Worm (Caenorhabditis elegans) whole organism, mixed stage, embryonic: ENCODE results near the gene F16F9.3.
"Not testable (repeated sequence)": the region's sequence is repeated elsewhere in the genome, so short reads cannot be mapped to it uniquely, and the experiment has no call there.

Experiments
- M03D4.4 ChIP-seq: sonication (generic microtip); optimal IDR thresholded peaks from 2 replicates; lab custom pipeline; 2017; ENCODE audit warnings: mild to moderate bottlenecking, missing genetic modification characterization, missing compliant biosample characterization
- bed-3 ChIP-seq: fragments of 200-800 bp; sonication (Bioruptor generic); optimal IDR thresholded peaks from 3 replicates; lab custom pipeline; 2018; ENCODE audit warnings: mild to moderate bottlenecking, missing genetic modification characterization, moderate library complexity, missing compliant biosample characterization
- blmp-1 ChIP-seq: fragments of 150-350 bp; optimal IDR thresholded peaks from 2 replicates; lab custom pipeline; 2014; ENCODE audit warnings: missing biosample characterization, missing genetic modification characterization
- ceh-39 ChIP-seq: fragments of 150-350 bp; optimal IDR thresholded peaks from 2 replicates; lab custom pipeline; 2014; ENCODE audit warnings: missing biosample characterization, missing genetic modification characterization
- ceh-43 ChIP-seq: fragments of 200-800 bp; sonication (Bioruptor generic); optimal IDR thresholded peaks from 2 replicates; lab custom pipeline; 2018; ENCODE audit warnings: mild to moderate bottlenecking, missing genetic modification characterization, moderate library complexity, missing compliant biosample characterization
- ceh-83 ChIP-seq: fragments of 200-800 bp; sonication (Bioruptor generic); optimal IDR thresholded peaks from 2 replicates; lab custom pipeline; 2018; ENCODE audit warnings: mild to moderate bottlenecking, missing genetic modification characterization, missing compliant biosample characterization
- ces-1 ChIP-seq: fragments of 150-350 bp; optimal IDR thresholded peaks from 2 replicates; lab custom pipeline; 2014; ENCODE audit warnings: missing biosample characterization, missing genetic modification reagents, missing genetic modification characterization
- cnd-1 ChIP-seq: fragments of 200-800 bp; sonication (Bioruptor generic); optimal IDR thresholded peaks from 2 replicates; lab custom pipeline; 2018; ENCODE audit warnings: mild to moderate bottlenecking, missing genetic modification characterization, missing compliant biosample characterization
- drap-1 ChIP-seq: fragments of 200-800 bp; sonication (Bioruptor generic); optimal IDR thresholded peaks from 3 replicates; lab custom pipeline; 2018; ENCODE audit warnings: mild to moderate bottlenecking, missing genetic modification characterization, missing compliant biosample characterization
- elt-3 ChIP-seq: fragments of 150-350 bp; optimal IDR thresholded peaks from 2 replicates; lab custom pipeline; 2014; ENCODE audit warnings: missing biosample characterization, missing genetic modification characterization
- flh-1 ChIP-seq: fragments of 200-800 bp; sonication (Bioruptor generic); optimal IDR thresholded peaks from 2 replicates; lab custom pipeline; 2018; ENCODE audit warnings: mild to moderate bottlenecking, missing genetic modification characterization, moderate library complexity, missing compliant biosample characterization
- ham-2 ChIP-seq: fragments of 200-800 bp; sonication (Bioruptor generic); optimal IDR thresholded peaks from 2 replicates; lab custom pipeline; 2018; ENCODE audit warnings: mild to moderate bottlenecking, missing genetic modification characterization, missing compliant biosample characterization
- hlh-1 ChIP-seq: fragments of 150-350 bp; optimal IDR thresholded peaks from 2 replicates; lab custom pipeline; 2014; ENCODE audit warnings: missing biosample characterization, missing genetic modification reagents, missing genetic modification characterization
- lin-13 ChIP-seq: fragments of 150-350 bp; optimal IDR thresholded peaks from 2 replicates; lab custom pipeline; 2014; ENCODE audit warnings: missing biosample characterization, missing genetic modification characterization
- lin-32 ChIP-seq: fragments of 200-800 bp; sonication (Bioruptor generic); optimal IDR thresholded peaks from 2 replicates; lab custom pipeline; 2018; ENCODE audit warnings: mild to moderate bottlenecking, missing genetic modification characterization, missing compliant biosample characterization
- lsy-2 ChIP-seq: fragments of 150-350 bp; optimal IDR thresholded peaks from 2 replicates; lab custom pipeline; 2014; ENCODE audit warnings: missing biosample characterization, missing genetic modification characterization
- mab-5 ChIP-seq: fragments of 150-350 bp; optimal IDR thresholded peaks from 2 replicates; lab custom pipeline; 2014; ENCODE audit warnings: missing biosample characterization, missing genetic modification characterization
- mep-1 ChIP-seq: fragments of 150-350 bp; optimal IDR thresholded peaks from 2 replicates; lab custom pipeline; 2017; ENCODE audit warnings: missing biosample characterization, missing genetic modification reagents, missing genetic modification characterization, inconsistent platforms
- mls-2 ChIP-seq: sonication (generic microtip); optimal IDR thresholded peaks from 2 replicates; lab custom pipeline; 2016; ENCODE audit warnings: mild to moderate bottlenecking, missing genetic modification characterization, moderate library complexity, missing compliant biosample characterization
- nhr-12 ChIP-seq: fragments of 150-350 bp; optimal IDR thresholded peaks from 2 replicates; lab custom pipeline; 2014; ENCODE audit warnings: missing biosample characterization, missing genetic modification characterization
- nhr-2 ChIP-seq: fragments of 150-350 bp; optimal IDR thresholded peaks from 2 replicates; lab custom pipeline; 2014; ENCODE audit warnings: missing biosample characterization, missing genetic modification characterization
- nhr-28 ChIP-seq: fragments of 150-350 bp; optimal IDR thresholded peaks from 2 replicates; lab custom pipeline; 2014; ENCODE audit warnings: missing biosample characterization, missing genetic modification characterization
- nhr-76 ChIP-seq: sonication (generic microtip); optimal IDR thresholded peaks from 2 replicates; lab custom pipeline; 2017; ENCODE audit warnings: missing biosample characterization, missing genetic modification characterization
- pha-4 ChIP-seq: fragments of 150-350 bp; optimal IDR thresholded peaks from 2 replicates; lab custom pipeline; 2018; ENCODE audit warnings: missing biosample characterization, missing genetic modification reagents, missing genetic modification characterization
- sem-2 ChIP-seq: fragments of 200-800 bp; sonication (Bioruptor generic); optimal IDR thresholded peaks from 2 replicates; lab custom pipeline; 2018; ENCODE audit warnings: mild to moderate bottlenecking, missing genetic modification characterization, missing compliant biosample characterization
- snpc-4 ChIP-seq: fragments of 150-350 bp; optimal IDR thresholded peaks from 2 replicates; lab custom pipeline; 2014; ENCODE audit warnings: missing biosample characterization, missing genetic modification characterization
- sptf-1 ChIP-seq: sonication (generic microtip); optimal IDR thresholded peaks from 2 replicates; lab custom pipeline; 2017; ENCODE audit warnings: mild to moderate bottlenecking, missing genetic modification characterization, moderate library complexity, missing compliant biosample characterization
- tbx-8 ChIP-seq: fragments of 200-800 bp; sonication (Bioruptor generic); optimal IDR thresholded peaks from 2 replicates; lab custom pipeline; 2018; ENCODE audit warnings: mild to moderate bottlenecking, missing genetic modification characterization, moderate library complexity, missing compliant biosample characterization
- unc-120 ChIP-seq: sonication (generic microtip); optimal IDR thresholded peaks from 2 replicates; lab custom pipeline; 2017; ENCODE audit warnings: missing genetic modification characterization, missing compliant biosample characterization; ENCODE audit not compliant: poor library complexity, severe bottlenecking
- zip-8 ChIP-seq: fragments of 150-350 bp; optimal IDR thresholded peaks from 2 replicates; lab custom pipeline; 2014; ENCODE audit warnings: missing biosample characterization, missing genetic modification characterization

The F16F9.3 gene

ce11 chrX:8457314-8457713 lies at the start of gene F16F9.3:
TSS of gene F16F9.3 (plus strand) at chrX:8457614.
- TF ChIP-seq sem-2 (GFP tag; lab: Kevin White, UChicago): no peak
- TF ChIP-seq drap-1 (GFP tag; lab: Kevin White, UChicago): no peak
- no peak for TF ChIP-seq hlh-1
- no peak for TF ChIP-seq elt-3 (tag; lab: Kevin White, UChicago)
- no peak for TF ChIP-seq ham-2 (GFP tag; lab: Kevin White, UChicago)
- no peak for TF ChIP-seq nhr-2
- no peak for TF ChIP-seq cnd-1
- TF ChIP-seq ceh-83 (GFP tag; lab: Kevin White, UChicago): no peak
- no peak for TF ChIP-seq zip-8
- TF ChIP-seq nhr-76 (tag; lab: Kevin White, UChicago): no peak
- no peak for TF ChIP-seq blmp-1 (tag; lab: Kevin White, UChicago)

ce11 chrX:8408267-8408666 lies 49.1 kb upstream of the F16F9.3 start, which contains the start of gene sulp-3:
TSS of gene sulp-3 (minus strand) at chrX:8408367.
- TF ChIP-seq M03D4.4 (tag; lab: Kevin White, UChicago) (no peak), bed-3 (GFP tag; lab: Kevin White, UChicago) (no peak), hlh-1 (no peak), mep-1 (tag; lab: Kevin White, UChicago) (no peak), ceh-39 (tag; lab: Kevin White, UChicago) (no peak), ham-2 (GFP tag; lab: Kevin White, UChicago) (no peak)
- TF ChIP-seq, all 35 proteins: peak for 0

- not testable (repeated sequence) for TF ChIP-seq tbx-8 (GFP tag; lab: Kevin White, UChicago); mep-1 (tag; lab: Kevin White, UChicago); ham-2 (GFP tag; lab: Kevin White, UChicago)
- TF ChIP-seq, all 35 proteins: peak for 0; not testable (repeated sequence) for 35
These were observed 46.7 kb upstream of the F16F9.3 start, which contains the start of gene F08F1.9 for ce11 chrX:8410754-8411153. TSS of gene F08F1.9 (minus strand) at chrX:8410854.

- no peak for TF ChIP-seq unc-120 (tag; lab: Kevin White, UChicago)
- no peak for TF ChIP-seq sptf-1 (tag; lab: Kevin White, UChicago)
- no peak for TF ChIP-seq snpc-4 (tag; lab: Kevin White, UChicago)
- TF ChIP-seq blmp-1 (tag; lab: Kevin White, UChicago): no peak
- TF ChIP-seq nhr-2: no peak
- TF ChIP-seq lin-13 (tag; lab: Kevin White, UChicago): no peak
These were observed 44.3 kb upstream of the F16F9.3 start, which contains the start of gene F08F1.4 for ce11 chrX:8413130-8413529. TSS of gene F08F1.4 (plus strand) at chrX:8413430.

ce11 chrX:8416819-8417218 lies 40.6 kb upstream of the F16F9.3 start, which contains the start of gene ced-8:
TSS of gene ced-8 (minus strand) at chrX:8416919.
- TF ChIP-seq blmp-1 (tag; lab: Kevin White, UChicago): no peak
- TF ChIP-seq pha-4 (tag; lab: Kevin White, UChicago): no peak
- TF ChIP-seq flh-1 (GFP tag; lab: Kevin White, UChicago): no peak
- TF ChIP-seq bed-3 (GFP tag; lab: Kevin White, UChicago): no peak
- TF ChIP-seq mep-1 (tag; lab: Kevin White, UChicago): no peak
- TF ChIP-seq nhr-12 (tag; lab: Kevin White, UChicago): no peak
- TF ChIP-seq zip-8: peak; percentile 25
- peak; percentile 40 for TF ChIP-seq ceh-39 (tag; lab: Kevin White, UChicago)
- TF ChIP-seq nhr-2: peak; percentile 63
- TF ChIP-seq nhr-28 (tag; lab: Kevin White, UChicago): no peak
- no peak for TF ChIP-seq lsy-2 (tag; lab: Kevin White, UChicago)

- TF ChIP-seq mab-5 (tag; lab: Kevin White, UChicago): no peak
- TF ChIP-seq lin-32: no peak
- no peak for TF ChIP-seq M03D4.4 (tag; lab: Kevin White, UChicago)
- TF ChIP-seq nhr-28 (tag; lab: Kevin White, UChicago): no peak
- TF ChIP-seq sem-2 (GFP tag; lab: Kevin White, UChicago): no peak
- no peak for TF ChIP-seq ceh-43 (GFP tag; lab: Kevin White, UChicago)
- TF ChIP-seq zip-8: no peak
- no peak for TF ChIP-seq mls-2
- TF ChIP-seq ceh-83 (GFP tag; lab: Kevin White, UChicago): no peak
- TF ChIP-seq lsy-2 (tag; lab: Kevin White, UChicago): no peak
- no peak for TF ChIP-seq nhr-76 (tag; lab: Kevin White, UChicago)
- TF ChIP-seq flh-1 (GFP tag; lab: Kevin White, UChicago): no peak
- TF ChIP-seq lin-13 (tag; lab: Kevin White, UChicago): no peak
- no peak for TF ChIP-seq nhr-2
- no peak for TF ChIP-seq unc-120 (tag; lab: Kevin White, UChicago)
- TF ChIP-seq sptf-1 (tag; lab: Kevin White, UChicago): no peak
- TF ChIP-seq nhr-12 (tag; lab: Kevin White, UChicago): no peak
- TF ChIP-seq pha-4 (tag; lab: Kevin White, UChicago): no peak
- TF ChIP-seq snpc-4 (tag; lab: Kevin White, UChicago): no peak
- TF ChIP-seq ces-1 (GFP tag; lab: Kevin White, UChicago): no peak
These were observed 39.7 kb upstream of the F16F9.3 start for ce11 chrX:8417727-8418126.
